Worm (Caenorhabditis elegans) whole organism, L2 larva: ENCODE results near the gene srt-42.

Experiments used
- C34F6.9 ChIP-seq: fragments of 150-350 bp; optimal IDR thresholded peaks from 2 replicates; lab custom pipeline; 2014; ENCODE audit warnings: missing biosample characterization, missing genetic modification characterization
- F13H6.1 ChIP-seq: sonication (generic microtip); optimal IDR thresholded peaks from 2 replicates; lab custom pipeline; 2016; ENCODE audit warnings: missing genetic modification characterization, missing compliant biosample characterization
- Y55F3AM.14 ChIP-seq: fragments of 200-800 bp; sonication (Bioruptor generic); optimal IDR thresholded peaks from 2 replicates; lab custom pipeline; 2018; ENCODE audit warnings: mild to moderate bottlenecking, missing genetic modification characterization, missing compliant biosample characterization
- ZK546.5 ChIP-seq: sonication (generic microtip); optimal IDR thresholded peaks from 2 replicates; lab custom pipeline; 2017; ENCODE audit warnings: missing biosample characterization, missing genetic modification characterization
- alr-1 ChIP-seq: fragments of 150-350 bp; optimal IDR thresholded peaks from 2 replicates; lab custom pipeline; 2014; ENCODE audit warnings: missing biosample characterization, missing genetic modification characterization
- aly-2 ChIP-seq: fragments of 150-350 bp; optimal IDR thresholded peaks from 2 replicates; lab custom pipeline; 2014; ENCODE audit warnings: missing biosample characterization, missing genetic modification characterization
- blmp-1 ChIP-seq: sonication (generic microtip); optimal IDR thresholded peaks from 2 replicates; lab custom pipeline; 2017; ENCODE audit warnings: missing genetic modification characterization, mild to moderate bottlenecking, missing compliant biosample characterization, antibody characterized with exemption, moderate library complexity; ENCODE audit not compliant: insufficient read depth
- ceh-16 ChIP-seq: fragments of 150-350 bp; optimal IDR thresholded peaks from 2 replicates; lab custom pipeline; 2014; ENCODE audit warnings: missing biosample characterization, missing genetic modification characterization
- ceh-82 ChIP-seq: fragments of 150-350 bp; optimal IDR thresholded peaks from 2 replicates; lab custom pipeline; 2014; ENCODE audit warnings: missing biosample characterization, missing genetic modification characterization
- crh-2 ChIP-seq: sonication (generic microtip); optimal IDR thresholded peaks from 2 replicates; lab custom pipeline; 2017; ENCODE audit warnings: missing biosample characterization, missing genetic modification characterization
- dmd-4 ChIP-seq: sonication (generic microtip); optimal IDR thresholded peaks from 2 replicates; lab custom pipeline; 2017; ENCODE audit warnings: missing biosample characterization, missing genetic modification characterization
- egl-27 ChIP-seq: sonication (generic microtip); optimal IDR thresholded peaks from 3 replicates; lab custom pipeline; 2017; ENCODE audit warnings: missing biosample characterization, missing genetic modification reagents, missing genetic modification characterization
- elt-3 ChIP-seq: sonication (generic microtip); optimal IDR thresholded peaks from 2 replicates; lab custom pipeline; 2017; ENCODE audit warnings: missing biosample characterization, missing genetic modification characterization
- fos-1 ChIP-seq: fragments of 150-350 bp; optimal IDR thresholded peaks from 2 replicates; lab custom pipeline; 2014; ENCODE audit warnings: missing biosample characterization, missing genetic modification characterization
- gmeb-1 ChIP-seq: fragments of 150-350 bp; optimal IDR thresholded peaks from 2 replicates; lab custom pipeline; 2014; ENCODE audit warnings: missing biosample characterization, missing genetic modification characterization
- lin-11 ChIP-seq: fragments of 150-350 bp; sonication (generic microtip); optimal IDR thresholded peaks from 2 replicates; lab custom pipeline; 2014; ENCODE audit warnings: missing biosample characterization, missing genetic modification characterization, inconsistent platforms, mixed read lengths
- lin-13 ChIP-seq: fragments of 150-350 bp; optimal IDR thresholded peaks from 2 replicates; lab custom pipeline; 2014; ENCODE audit warnings: missing biosample characterization, missing genetic modification reagents, missing genetic modification characterization
- lin-39 ChIP-seq: fragments of 150-350 bp; optimal IDR thresholded peaks from 2 replicates; lab custom pipeline; 2014; ENCODE audit warnings: missing biosample characterization, missing genetic modification reagents, missing genetic modification characterization
- lsy-2 ChIP-seq, 2 experiments: fragments of 150-350 bp in 1 of 2; sonication (generic microtip) in 1 of 2; optimal IDR thresholded peaks; 2 replicates each; lab custom pipeline; 2014 to 2017; ENCODE audit warnings: missing biosample characterization in 2 of 2, missing genetic modification characterization in 2 of 2
- mbf-1 ChIP-seq: sonication (generic microtip); optimal IDR thresholded peaks from 2 replicates; lab custom pipeline; 2017; ENCODE audit warnings: missing biosample characterization, missing genetic modification characterization
- nhr-10 ChIP-seq: sonication (generic microtip); optimal IDR thresholded peaks from 2 replicates; lab custom pipeline; 2017; ENCODE audit warnings: missing biosample characterization, missing genetic modification characterization
- nhr-11 ChIP-seq: fragments of 150-350 bp; optimal IDR thresholded peaks from 2 replicates; lab custom pipeline; 2014; ENCODE audit warnings: missing biosample characterization, missing genetic modification characterization
- nhr-12 ChIP-seq: fragments of 150-350 bp; optimal IDR thresholded peaks from 2 replicates; lab custom pipeline; 2014; ENCODE audit warnings: missing biosample characterization, missing genetic modification characterization
- nhr-129 ChIP-seq: fragments of 150-350 bp; optimal IDR thresholded peaks from 2 replicates; lab custom pipeline; 2014; ENCODE audit warnings: missing biosample characterization, missing genetic modification characterization
- nhr-21 ChIP-seq: fragments of 150-350 bp; optimal IDR thresholded peaks from 2 replicates; lab custom pipeline; 2014; ENCODE audit warnings: missing biosample characterization, missing genetic modification characterization
- nhr-23 ChIP-seq: fragments of 150-350 bp; optimal IDR thresholded peaks from 2 replicates; lab custom pipeline; 2014; ENCODE audit warnings: missing biosample characterization, missing genetic modification reagents, missing genetic modification characterization
- nhr-237 ChIP-seq: fragments of 150-350 bp; optimal IDR thresholded peaks from 2 replicates; lab custom pipeline; 2014; ENCODE audit warnings: missing biosample characterization, missing genetic modification characterization
- nhr-25 ChIP-seq: fragments of 150-350 bp; sonication (generic microtip); optimal IDR thresholded peaks from 3 replicates; lab custom pipeline; 2014; ENCODE audit warnings: missing biosample characterization, missing genetic modification characterization
- nhr-6 ChIP-seq: fragments of 150-350 bp; optimal IDR thresholded peaks from 2 replicates; lab custom pipeline; 2014; ENCODE audit warnings: missing biosample characterization, missing genetic modification characterization
- nhr-77 ChIP-seq: fragments of 150-350 bp; optimal IDR thresholded peaks from 2 replicates; lab custom pipeline; 2014; ENCODE audit warnings: missing biosample characterization, missing genetic modification characterization
- peb-1 ChIP-seq: fragments of 150-350 bp; optimal IDR thresholded peaks from 2 replicates; lab custom pipeline; 2014; ENCODE audit warnings: missing biosample characterization, missing genetic modification characterization
- sem-4 ChIP-seq: fragments of 150-350 bp; optimal IDR thresholded peaks from 2 replicates; lab custom pipeline; 2014; ENCODE audit warnings: missing biosample characterization, missing genetic modification reagents, missing genetic modification characterization
- skn-1 ChIP-seq: sonication (generic microtip); optimal IDR thresholded peaks from 2 replicates; lab custom pipeline; 2017; ENCODE audit warnings: missing biosample characterization, missing genetic modification characterization
- sma-3 ChIP-seq: sonication (generic microtip); optimal IDR thresholded peaks from 2 replicates; lab custom pipeline; 2016; ENCODE audit warnings: missing genetic modification reagents, missing genetic modification characterization, missing compliant biosample characterization
- sma-9 ChIP-seq, 2 experiments: fragments of 150-350 bp in 1 of 2; sonication (generic microtip) in 1 of 2; optimal IDR thresholded peaks; 2 replicates each; lab custom pipeline; 2014 to 2016; ENCODE audit warnings: missing genetic modification characterization in 2 of 2, mild to moderate bottlenecking in 1 of 2, missing biosample characterization in 1 of 2, missing compliant biosample characterization in 1 of 2, missing genetic modification reagents in 1 of 2, moderate library complexity in 1 of 2
- snpc-4 ChIP-seq: fragments of 150-350 bp; optimal IDR thresholded peaks from 2 replicates; lab custom pipeline; 2014; ENCODE audit warnings: missing biosample characterization, missing genetic modification characterization
- unc-39 ChIP-seq: fragments of 150-350 bp; optimal IDR thresholded peaks from 2 replicates; lab custom pipeline; 2014; ENCODE audit warnings: missing biosample characterization, missing genetic modification characterization
- unc-55 ChIP-seq: fragments of 150-350 bp; sonication (generic microtip); optimal IDR thresholded peaks from 3 replicates; lab custom pipeline; 2014; ENCODE audit warnings: missing biosample characterization, missing genetic modification reagents, missing genetic modification characterization
- unc-62 ChIP-seq: fragments of 150-350 bp; optimal IDR thresholded peaks from 2 replicates; lab custom pipeline; 2014; ENCODE audit warnings: missing biosample characterization, missing genetic modification reagents, missing genetic modification characterization
- zag-1 ChIP-seq: fragments of 150-350 bp; optimal IDR thresholded peaks from 2 replicates; lab custom pipeline; 2014; ENCODE audit warnings: missing biosample characterization, missing genetic modification characterization
- ztf-1 ChIP-seq: fragments of 200-800 bp; sonication (Bioruptor generic); conservative IDR thresholded peaks from 2 replicates; pipeline ENCODE4 v1.3.6; 2022; ENCODE audit warnings: missing genetic modification characterization, missing compliant biosample characterization
- ztf-11 ChIP-seq: sonication (generic microtip); optimal IDR thresholded peaks from 2 replicates; lab custom pipeline; 2017; ENCODE audit warnings: missing biosample characterization, missing genetic modification characterization

Gene srt-42

ce11 chrV:1807160-1807559 is at the start of gene srt-42:
Gene srt-42, plus strand, starts transcription at chrV:1807460.
- TF ChIP-seq aly-2 (tag; lab: Kevin White, UChicago) (no peak), ztf-1 (no peak), lin-39 (tag; lab: Kevin White, UChicago) (no peak), egl-27 (tag; lab: Kevin White, UChicago) (no peak), sem-4 (no peak), ceh-16 (no peak), nhr-10 (tag; lab: Kevin White, UChicago) (no peak), skn-1 (tag; lab: Kevin White, UChicago) (no peak), gmeb-1 (tag; lab: Kevin White, UChicago) (no peak), nhr-237 (tag; lab: Kevin White, UChicago) (no peak), alr-1 (tag; lab: Kevin White, UChicago) (no peak), snpc-4 (tag; lab: Kevin White, UChicago) (no peak), lin-11 (tag; lab: Kevin White, UChicago) (no peak), nhr-129 (no peak), sma-9 (GFP tag; optimal IDR thresholded peaks at IDR 0.05; lab: Kevin White, UChicago) (no peak), sma-9 (tag; optimal IDR thresholded peaks at IDR 0.05; lab: Kevin White, UChicago) (no peak)

- peak; percentile 63 for TF ChIP-seq fos-1
- no peak for TF ChIP-seq nhr-6 (tag; lab: Kevin White, UChicago)
These were observed 46.6 kb upstream of the srt-42 start, which contains the start of gene clec-205 for ce11 chrV:1760682-1761081. Gene clec-205, plus strand, starts transcription at chrV:1760893.

ce11 chrV:1767427-1767826 is 39.8 kb upstream of the srt-42 start:
- no peak for TF ChIP-seq lin-13
- TF ChIP-seq egl-27 (tag; lab: Kevin White, UChicago): no peak
- no peak for TF ChIP-seq fos-1
- TF ChIP-seq C34F6.9 (tag; lab: Kevin White, UChicago): no peak
- TF ChIP-seq nhr-77: no peak
- no peak for TF ChIP-seq crh-2 (tag; lab: Kevin White, UChicago)
- TF ChIP-seq lin-11 (tag; lab: Kevin White, UChicago): no peak
- TF ChIP-seq ztf-1: no peak
- TF ChIP-seq nhr-11 (tag; lab: Kevin White, UChicago): no peak
- no peak for TF ChIP-seq unc-62 (GFP tag; lab: Kevin White, UChicago)
- no peak for TF ChIP-seq nhr-237 (tag; lab: Kevin White, UChicago)
- TF ChIP-seq blmp-1 (tag; lab: Kevin White, UChicago): no peak
- no peak for TF ChIP-seq aly-2 (tag; lab: Kevin White, UChicago)
- TF ChIP-seq peb-1 (tag; lab: Kevin White, UChicago): no peak
- no peak for TF ChIP-seq unc-39 (tag; lab: Kevin White, UChicago)
- TF ChIP-seq elt-3 (tag; lab: Kevin White, UChicago): no peak
- TF ChIP-seq nhr-10 (tag; lab: Kevin White, UChicago): no peak
- TF ChIP-seq nhr-12: no peak
- no peak for TF ChIP-seq gmeb-1 (tag; lab: Kevin White, UChicago)
- no peak for TF ChIP-seq sma-3 (GFP tag; lab: Kevin White, UChicago)

ce11 chrV:1771727-1772126 is 35.5 kb upstream of the srt-42 start, which contains the start of gene dhs-13:
Gene dhs-13, minus strand, starts transcription at chrV:1771734.
- TF ChIP-seq F13H6.1 (peak; percentile 21), elt-3 (tag; lab: Kevin White, UChicago) (no peak), nhr-25 (tag; lab: Kevin White, UChicago) (no peak), fos-1 (peak; percentile 49), sma-9 (GFP tag; optimal IDR thresholded peaks at IDR 0.05; lab: Kevin White, UChicago) (peak; percentile 58), sma-9 (tag; optimal IDR thresholded peaks at IDR 0.05; lab: Kevin White, UChicago) (no peak), nhr-11 (tag; lab: Kevin White, UChicago) (no peak), nhr-12 (no peak), nhr-23 (no peak), mbf-1 (tag; lab: Kevin White, UChicago) (no peak), zag-1 (tag; lab: Kevin White, UChicago) (no peak), unc-55 (GFP tag; lab: Kevin White, UChicago) (no peak), ceh-16 (no peak), nhr-21 (peak; percentile 14), Y55F3AM.14 (no peak), peb-1 (tag; lab: Kevin White, UChicago) (no peak), unc-62 (GFP tag; lab: Kevin White, UChicago) (no peak), lsy-2 (tag; optimal IDR thresholded peaks at IDR 0.05; lab: Kevin White, UChicago) (peak in 1 of 2 experiments; percentile 5), aly-2 (tag; lab: Kevin White, UChicago) (no peak), gmeb-1 (tag; lab: Kevin White, UChicago) (peak; percentile 25), ZK546.5 (tag; lab: Kevin White, UChicago) (no peak), blmp-1 (tag; lab: Kevin White, UChicago) (no peak), sma-3 (GFP tag; lab: Kevin White, UChicago) (peak; percentile 1), lin-13 (no peak), lin-39 (tag; lab: Kevin White, UChicago) (no peak), ceh-82 (tag; lab: Kevin White, UChicago) (no peak), ztf-11 (tag; lab: Kevin White, UChicago) (no peak), ztf-1 (no peak), dmd-4 (tag; lab: Kevin White, UChicago) (no peak), nhr-129 (peak; percentile 62), lin-11 (tag; lab: Kevin White, UChicago) (no peak), nhr-6 (tag; lab: Kevin White, UChicago) (no peak)
